Fruit fly (Drosophila melanogaster): ENCODE measurements around the gene CG31407.

CG31407 gene

DNA sequence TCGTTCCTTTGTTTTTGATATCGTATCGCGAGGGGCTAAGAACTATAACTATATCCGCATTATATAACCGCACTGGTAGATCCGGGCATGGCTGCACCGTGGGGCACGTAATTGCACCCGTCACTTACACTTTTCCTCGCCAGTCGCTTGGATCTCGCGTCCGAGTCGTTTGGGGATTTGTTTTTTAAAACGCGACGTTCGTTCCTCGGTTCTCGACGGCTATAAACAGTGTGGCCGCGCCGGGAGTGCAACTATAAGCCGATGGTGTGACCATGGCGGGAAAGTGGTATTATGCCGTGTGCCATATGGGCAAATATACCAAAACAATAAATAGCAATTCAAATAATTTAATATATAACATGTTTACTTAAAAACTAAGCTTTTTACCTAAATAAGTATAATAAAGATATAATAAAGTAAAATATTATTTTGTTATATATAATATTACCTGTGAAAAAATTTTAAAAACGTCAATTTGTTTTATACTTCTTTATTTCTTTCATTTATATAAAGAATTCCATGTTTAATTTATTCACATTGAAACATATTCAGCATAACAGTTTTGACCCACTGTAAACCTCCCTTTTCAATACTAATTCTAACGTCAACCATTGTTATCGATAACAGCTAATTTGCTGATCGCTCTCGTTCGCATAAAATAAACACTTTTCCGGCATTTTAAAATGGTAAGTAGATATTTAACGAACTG is 17.9 kb upstream of the CG31407 start, which contains the start of the genes Mical and CG3909 (continued):
- no peak for TF ChIP-seq gro (GFP tag; optimal IDR thresholded peaks at IDR 0.05)
- peak; percentile 4 for TF ChIP-seq CG16863 (GFP tag; optimal IDR thresholded peaks at IDR 0.05)
- peak; percentile 83 for TF ChIP-seq Ssrp (tag; optimal IDR thresholded peaks at IDR 0.05)
- TF ChIP-seq CG34422 (GFP tag; IDR thresholded peaks at IDR 0.05), result peak; percentile 92
- TF ChIP-seq lmd (GFP tag; IDR thresholded peaks at IDR 0.05), result peak; percentile 86
- peak; percentile 75; the same call in 2 of the 3 replicates for TF ChIP-seq CG14050 (GFP tag; IDR thresholded peaks at IDR 0.05)
- TF ChIP-seq CG15601 (tag; optimal IDR thresholded peaks at IDR 0.05), result peak; percentile 85
- no peak for TF ChIP-seq cad (GFP tag; optimal IDR thresholded peaks at IDR 0.05)
- TF ChIP-seq gsb (GFP tag; IDR thresholded peaks at IDR 0.05), result peak; percentile 76
- peak; percentile 80 for TF ChIP-seq CG15696 (tag; optimal IDR thresholded peaks at IDR 0.05)
- peak; percentile 54 for TF ChIP-seq zfh2 (GFP tag; optimal IDR thresholded peaks at IDR 0.05)
- TF ChIP-seq Rfx (GFP tag; IDR thresholded peaks at IDR 0.05), result peak; percentile 95
- peak; percentile 31 for TF ChIP-seq CG33557 (GFP tag; optimal IDR thresholded peaks at IDR 0.05)
- peak; percentile 87 for TF ChIP-seq Taf1 (GFP tag; IDR thresholded peaks at IDR 0.05)
- peak; percentile 38 for TF ChIP-seq CG3065 (GFP tag; optimal IDR thresholded peaks at IDR 0.05)
- TF ChIP-seq CG7372 (GFP tag; IDR thresholded peaks at IDR 0.05), result peak; percentile 89
- TF ChIP-seq Deaf1 (tag; optimal IDR thresholded peaks at IDR 0.05), result peak; percentile 84
- peak; percentile 84 for TF ChIP-seq nerfin-2 (GFP tag; IDR thresholded peaks at IDR 0.05; ENCODE audit: partially characterized antibody)
- peak; percentile 75 for TF ChIP-seq NfI (GFP tag; optimal IDR thresholded peaks at IDR 0.05)
- peak; percentile 49 for TF ChIP-seq nom (GFP tag; optimal IDR thresholded peaks at IDR 0.05)
- peak; percentile 60 for TF ChIP-seq BtbVII (GFP tag; optimal IDR thresholded peaks at IDR 0.05)
- no peak for TF ChIP-seq z (GFP tag; IDR thresholded peaks at IDR 0.05)
- TF ChIP-seq sna (GFP tag; IDR thresholded peaks at IDR 0.05; ENCODE audit: partially characterized antibody), result peak; percentile 42; the same call in 1 of the 2 replicates
- peak; percentile 68 for TF ChIP-seq cato (GFP tag; optimal IDR thresholded peaks at IDR 0.05; ENCODE audit: borderline replicate concordance)
- no peak for TF ChIP-seq Neu2 (GFP tag; optimal IDR thresholded peaks at IDR 0.05; ENCODE audit: borderline replicate concordance)
- peak; percentile 76 for TF ChIP-seq pzg (GFP tag; optimal IDR thresholded peaks at IDR 0.05)
- TF ChIP-seq CG15011 (GFP tag; optimal IDR thresholded peaks at IDR 0.05), result peak; percentile 14
- TF ChIP-seq ash1 (GFP tag; optimal IDR thresholded peaks at IDR 0.05), result peak; percentile 26
- peak; percentile 86 for TF ChIP-seq CG14441 (GFP tag; IDR thresholded peaks at IDR 0.05)
- peak; percentile 67 for TF ChIP-seq CG5953 (GFP tag; IDR thresholded peaks at IDR 0.05)
- TF ChIP-seq Side (GFP tag; optimal IDR thresholded peaks at IDR 0.05), result peak; percentile 15
- TF ChIP-seq Atf6 (GFP tag; IDR thresholded peaks at IDR 0.05), result peak; percentile 76
- TF ChIP-seq chn (GFP tag; optimal IDR thresholded peaks at IDR 0.05), result no peak
- peak; percentile 84 for TF ChIP-seq MTF-1 (GFP tag; optimal IDR thresholded peaks at IDR 0.05; ENCODE audit: borderline replicate concordance)
- TF ChIP-seq Ets65A (GFP tag), result peak; percentile 90
- no peak for TF ChIP-seq CG11398 (GFP tag; optimal IDR thresholded peaks at IDR 0.05)
- TF ChIP-seq CG32772 (GFP tag; IDR thresholded peaks at IDR 0.05), result peak; percentile 88
- TF ChIP-seq insv (GFP tag; optimal IDR thresholded peaks at IDR 0.05), result peak in 1 of 2 experiments; percentile 46
- TF ChIP-seq scrt (GFP tag; optimal IDR thresholded peaks at IDR 0.05), result peak; percentile 35
- TF ChIP-seq vnd (GFP tag; IDR thresholded peaks at IDR 0.05; ENCODE audit: partially characterized antibody), result peak; percentile 38; the same call in 1 of the 3 replicates
- peak; percentile 40 for TF ChIP-seq Asciz (GFP tag; optimal IDR thresholded peaks at IDR 0.05)
- peak; percentile 93 for TF ChIP-seq CG2712 (tag; optimal IDR thresholded peaks at IDR 0.05)
- no peak for TF ChIP-seq Camta (GFP tag; optimal IDR thresholded peaks at IDR 0.05)
- TF ChIP-seq Gsc (GFP tag; IDR thresholded peaks at IDR 0.05), result no peak
- TF ChIP-seq sob (GFP tag; IDR thresholded peaks at IDR 0.05), result peak; percentile 88
- TF ChIP-seq CG9876 (GFP tag; optimal IDR thresholded peaks at IDR 0.05), result no peak
- TF ChIP-seq CG30403 (GFP tag; optimal IDR thresholded peaks at IDR 0.05), result peak; percentile 85
- peak; percentile 97 for TF ChIP-seq vvl (GFP tag; IDR thresholded peaks at IDR 0.05)
- TF ChIP-seq CG12744 (GFP tag; optimal IDR thresholded peaks at IDR 0.05), result no peak
- TF ChIP-seq CG17359 (tag; optimal IDR thresholded peaks at IDR 0.05), result peak; percentile 88

Data from whole organism, embryonic.